Worm (Caenorhabditis elegans) whole organism, L3 larva: Measurements from ENCODE around the gene F59B2.15.

Experiments
- aly-2 ChIP-seq: fragments of 150-350 bp; optimal IDR thresholded peaks from 2 replicates; lab custom pipeline; 2014; ENCODE audit warnings: missing biosample characterization, missing genetic modification characterization
- ama-1 ChIP-seq: fragments of 150-350 bp; optimal IDR thresholded peaks from 2 replicates; lab custom pipeline; 2018
- ceh-28 ChIP-seq: fragments of 150-350 bp; optimal IDR thresholded peaks from 2 replicates; lab custom pipeline; 2014; ENCODE audit warnings: missing biosample characterization, missing genetic modification reagents, missing genetic modification characterization
- ceh-82 ChIP-seq: fragments of 150-350 bp; optimal IDR thresholded peaks from 2 replicates; lab custom pipeline; 2014; ENCODE audit warnings: missing biosample characterization, missing genetic modification characterization
- ceh-9 ChIP-seq: sonication (generic microtip); optimal IDR thresholded peaks from 2 replicates; lab custom pipeline; 2018; ENCODE audit warnings: missing biosample characterization, missing genetic modification characterization
- daf-12 ChIP-seq: fragments of 150-350 bp; optimal IDR thresholded peaks from 2 replicates; lab custom pipeline; 2014; ENCODE audit warnings: missing biosample characterization, missing genetic modification reagents, missing genetic modification characterization
- egl-5 ChIP-seq: fragments of 150-350 bp; optimal IDR thresholded peaks from 2 replicates; lab custom pipeline; 2017; ENCODE audit warnings: missing biosample characterization, missing genetic modification reagents, missing genetic modification characterization, inconsistent platforms
- elt-1 ChIP-seq: fragments of 150-350 bp; optimal IDR thresholded peaks from 2 replicates; lab custom pipeline; 2014; ENCODE audit warnings: missing biosample characterization, missing genetic modification characterization
- elt-2 ChIP-seq: sonication (generic microtip); optimal IDR thresholded peaks from 2 replicates; lab custom pipeline; 2016; ENCODE audit warnings: missing genetic modification reagents, mild to moderate bottlenecking, missing genetic modification characterization, missing compliant biosample characterization
- eor-1 ChIP-seq, 2 experiments: fragments of 150-350 bp; optimal IDR thresholded peaks; 2 replicates each; lab custom pipeline; 2014 to 2018; ENCODE audit warnings: missing biosample characterization in 2 of 2, missing genetic modification characterization in 2 of 2
- fkh-10 ChIP-seq: sonication (generic microtip); optimal IDR thresholded peaks from 2 replicates; lab custom pipeline; 2017; ENCODE audit warnings: missing biosample characterization, missing genetic modification reagents, missing genetic modification characterization
- fos-1 ChIP-seq: fragments of 150-350 bp; optimal IDR thresholded peaks from 2 replicates; lab custom pipeline; 2014; ENCODE audit warnings: missing biosample characterization, missing genetic modification characterization
- hmg-11 ChIP-seq: sonication (generic microtip); optimal IDR thresholded peaks from 2 replicates; lab custom pipeline; 2016; ENCODE audit warnings: missing genetic modification characterization, missing compliant biosample characterization
- jun-1 ChIP-seq: fragments of 150-350 bp; optimal IDR thresholded peaks from 2 replicates; lab custom pipeline; 2014; ENCODE audit warnings: missing biosample characterization, missing genetic modification reagents, missing genetic modification characterization
- lin-15B ChIP-seq: fragments of 150-350 bp; optimal IDR thresholded peaks from 2 replicates; lab custom pipeline; 2014; ENCODE audit warnings: missing biosample characterization, missing genetic modification characterization
- lin-39 ChIP-seq: fragments of 150-350 bp; optimal IDR thresholded peaks from 2 replicates; lab custom pipeline; 2018; ENCODE audit warnings: missing biosample characterization, missing genetic modification reagents, missing genetic modification characterization
- lsy-12 ChIP-seq: sonication (generic microtip); optimal IDR thresholded peaks from 2 replicates; lab custom pipeline; 2016; ENCODE audit warnings: mild to moderate bottlenecking, missing genetic modification characterization, missing compliant biosample characterization
- mml-1 ChIP-seq: fragments of 150-350 bp; sonication (generic microtip); optimal IDR thresholded peaks from 3 replicates; lab custom pipeline; 2014; ENCODE audit warnings: missing biosample characterization, missing genetic modification characterization
- nfya-1 ChIP-seq: sonication (generic microtip); optimal IDR thresholded peaks from 2 replicates; lab custom pipeline; 2017; ENCODE audit warnings: missing genetic modification characterization, mild to moderate bottlenecking, missing compliant biosample characterization, antibody characterized with exemption, moderate library complexity; ENCODE audit not compliant: insufficient read depth
- nhr-11 ChIP-seq: fragments of 150-350 bp; optimal IDR thresholded peaks from 2 replicates; lab custom pipeline; 2014; ENCODE audit warnings: missing biosample characterization, missing genetic modification characterization
- nhr-12 ChIP-seq: fragments of 150-350 bp; optimal IDR thresholded peaks from 2 replicates; lab custom pipeline; 2014; ENCODE audit warnings: missing biosample characterization, missing genetic modification characterization
- nhr-237 ChIP-seq: fragments of 150-350 bp; optimal IDR thresholded peaks from 2 replicates; lab custom pipeline; 2014; ENCODE audit warnings: missing biosample characterization, missing genetic modification characterization
- nhr-25 ChIP-seq: sonication (generic microtip); optimal IDR thresholded peaks from 2 replicates; lab custom pipeline; 2017; ENCODE audit warnings: missing biosample characterization, missing genetic modification characterization
- nhr-67 ChIP-seq: fragments of 150-350 bp; optimal IDR thresholded peaks from 2 replicates; lab custom pipeline; 2014; ENCODE audit warnings: missing biosample characterization, missing genetic modification characterization
- nhr-76 ChIP-seq: fragments of 150-350 bp; sonication (generic microtip); optimal IDR thresholded peaks from 5 replicates; lab custom pipeline; 2014; ENCODE audit warnings: missing biosample characterization, missing genetic modification characterization
- pqm-1 ChIP-seq: fragments of 150-350 bp; optimal IDR thresholded peaks from 2 replicates; lab custom pipeline; 2017; ENCODE audit warnings: missing biosample characterization, missing genetic modification characterization, inconsistent platforms
- sea-2 ChIP-seq: fragments of 150-350 bp; sonication (generic microtip); optimal IDR thresholded peaks from 4 replicates; lab custom pipeline; 2014; ENCODE audit warnings: missing biosample characterization, missing genetic modification reagents, missing genetic modification characterization
- skn-1 ChIP-seq: fragments of 150-350 bp; optimal IDR thresholded peaks from 2 replicates; lab custom pipeline; 2014; ENCODE audit warnings: missing biosample characterization, missing genetic modification characterization
- snpc-4 ChIP-seq: fragments of 150-350 bp; optimal IDR thresholded peaks from 2 replicates; lab custom pipeline; 2014; ENCODE audit warnings: missing biosample characterization, missing genetic modification characterization
- tbx-2 ChIP-seq: sonication (generic microtip); optimal IDR thresholded peaks from 2 replicates; lab custom pipeline; 2016; ENCODE audit warnings: mild to moderate bottlenecking, missing genetic modification characterization, missing compliant biosample characterization
- unc-62 ChIP-seq: fragments of 150-350 bp; sonication (generic microtip); optimal IDR thresholded peaks from 4 replicates; lab custom pipeline; 2014; ENCODE audit warnings: missing biosample characterization, missing genetic modification reagents, missing genetic modification characterization
- zag-1 ChIP-seq: fragments of 150-350 bp; optimal IDR thresholded peaks from 2 replicates; lab custom pipeline; 2014; ENCODE audit warnings: missing biosample characterization, missing genetic modification characterization
- ztf-11 ChIP-seq: fragments of 150-350 bp; optimal IDR thresholded peaks from 2 replicates; lab custom pipeline; 2014; ENCODE audit warnings: missing biosample characterization, missing genetic modification characterization
- ztf-4 ChIP-seq: fragments of 150-350 bp; optimal IDR thresholded peaks from 2 replicates; lab custom pipeline; 2014; ENCODE audit warnings: missing biosample characterization, missing genetic modification characterization

The F59B2.15 gene

DNA sequence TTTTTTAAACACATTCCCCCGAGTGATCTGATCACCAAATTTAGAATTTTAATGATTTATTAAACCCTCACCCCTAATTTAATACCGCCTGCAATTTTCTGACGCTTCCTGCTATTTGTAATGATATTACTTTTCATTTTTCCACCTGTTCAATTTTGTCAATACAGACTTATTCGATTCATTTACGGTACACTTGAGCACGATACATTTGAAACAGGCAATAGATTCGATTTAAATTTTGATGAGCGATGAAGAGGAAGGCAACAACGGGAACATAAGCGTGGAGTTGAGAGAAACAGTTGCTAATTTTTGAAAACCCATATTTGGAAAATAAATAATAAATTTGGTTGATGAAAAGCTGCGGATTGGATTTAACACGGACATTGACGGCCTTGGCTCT, 2.2 kb upstream of the F59B2.15 start:
- TF ChIP-seq jun-1 (tag; lab: Kevin White, UChicago) (no peak), elt-2 (tag; lab: Kevin White, UChicago) (no peak), egl-5 (no peak), nhr-25 (no peak), nhr-76 (no peak), snpc-4 (tag; lab: Kevin White, UChicago) (no peak), unc-62 (GFP tag; lab: Kevin White, UChicago) (no peak), skn-1 (tag; lab: Kevin White, UChicago) (no peak), ztf-4 (tag; lab: Kevin White, UChicago) (no peak), nfya-1 (tag; lab: Kevin White, UChicago) (no peak), lin-39 (tag; lab: Kevin White, UChicago) (no peak), lsy-12 (tag; lab: Kevin White, UChicago) (no peak), ceh-82 (tag; lab: Kevin White, UChicago) (no peak), ceh-9 (tag; lab: Kevin White, UChicago) (no peak), lin-15B (tag; lab: Kevin White, UChicago) (no peak), nhr-12 (tag; lab: Kevin White, UChicago) (no peak), ama-1 (lab: Kevin White, UChicago) (no peak), hmg-11 (tag; lab: Kevin White, UChicago) (no peak), mml-1 (no peak), zag-1 (tag; lab: Kevin White, UChicago) (no peak)

DNA sequence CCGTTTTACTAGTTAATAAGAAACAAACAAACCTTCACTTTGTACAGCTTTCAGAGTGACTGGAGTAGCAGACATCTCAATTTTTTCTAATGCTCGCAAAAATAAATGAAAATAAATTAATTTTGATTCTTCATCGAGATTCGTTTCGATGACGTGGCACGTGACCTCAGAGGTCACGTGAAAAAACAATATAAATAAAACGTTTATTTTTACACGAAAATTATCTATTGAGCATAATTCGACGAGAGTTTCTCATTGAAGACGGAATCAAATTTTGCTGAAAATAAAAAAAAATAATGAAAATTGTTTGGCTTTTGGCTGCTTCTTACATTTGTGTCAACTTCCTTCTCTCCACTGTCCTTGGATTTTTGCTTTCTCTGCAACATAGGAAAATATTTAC, 546 bp downstream of the F59B2.15 start, which contains the start of gene rpn-6.2:
TSS of gene rpn-6.2 (minus strand) at position 101 of the 400 bp plus-strand sequence.
- TF ChIP-seq unc-62 (GFP tag; lab: Kevin White, UChicago), result no peak
- TF ChIP-seq nhr-237, result no peak
- no peak for TF ChIP-seq tbx-2 (tag; lab: Kevin White, UChicago)
- TF ChIP-seq pqm-1 (tag; lab: Kevin White, UChicago), result no peak
- no peak for TF ChIP-seq snpc-4 (tag; lab: Kevin White, UChicago)
- no peak for TF ChIP-seq fos-1 (tag; lab: Kevin White, UChicago)
- no peak for TF ChIP-seq fkh-10 (GFP tag; lab: Kevin White, UChicago)
- no peak for TF ChIP-seq zag-1 (tag; lab: Kevin White, UChicago)
- no peak for TF ChIP-seq aly-2 (tag; lab: Kevin White, UChicago)
- no peak for TF ChIP-seq daf-12 (tag; lab: Kevin White, UChicago)
- no peak for TF ChIP-seq ama-1 (lab: Kevin White, UChicago)
- TF ChIP-seq nhr-25, result no peak
- TF ChIP-seq nhr-67 (tag; lab: Kevin White, UChicago), result no peak
- no peak for TF ChIP-seq nhr-11 (tag; lab: Kevin White, UChicago)
- TF ChIP-seq nhr-12 (tag; lab: Kevin White, UChicago), result no peak

DNA sequence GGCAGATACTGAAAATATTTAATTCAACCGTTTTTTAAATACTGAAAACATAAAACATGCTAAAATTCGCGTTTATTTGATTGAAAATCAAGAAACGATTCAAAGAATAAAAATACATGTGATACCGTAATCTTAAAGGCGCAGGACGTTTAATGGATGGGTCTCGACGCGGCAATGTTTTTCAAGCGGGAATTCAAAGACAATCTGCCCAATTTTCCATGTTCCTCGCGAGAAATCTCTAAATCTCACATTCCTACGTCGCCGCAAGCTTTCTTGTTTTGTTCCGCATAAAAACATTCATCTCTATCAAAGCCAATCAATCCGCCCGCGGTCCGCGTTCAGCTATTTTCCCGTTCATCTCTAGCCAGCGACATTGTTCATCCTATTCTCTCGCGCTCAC, 954 bp downstream of the F59B2.15 start:
- TF ChIP-seq jun-1 (tag; lab: Kevin White, UChicago) (no peak), sea-2 (GFP tag; lab: Kevin White, UChicago) (no peak)

DNA sequence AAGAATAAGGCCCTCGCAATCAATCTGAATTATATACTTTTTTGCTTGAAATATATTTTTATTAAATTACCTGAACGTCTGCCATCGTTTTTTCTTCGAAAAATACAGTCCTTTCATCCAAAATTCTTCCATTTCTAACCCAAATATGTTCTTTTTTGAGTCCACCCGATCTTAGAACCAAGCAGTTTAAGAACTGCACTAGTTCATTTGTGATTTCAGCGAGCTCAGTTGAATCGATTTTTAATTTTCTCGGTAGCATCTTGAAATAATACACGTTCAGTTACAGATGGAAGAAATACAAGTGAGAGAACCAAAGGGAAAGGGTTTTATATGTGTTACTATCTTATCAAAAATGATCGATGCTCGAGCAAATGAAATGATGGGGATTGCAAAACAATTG, 2.9 kb downstream of the F59B2.15 start, which contains the start of gene F59B2.3:
TSS of gene F59B2.3 (minus strand) at position 259 of the 400 bp plus-strand sequence.
- no peak for TF ChIP-seq elt-1 (tag; lab: Kevin White, UChicago)
- no peak for TF ChIP-seq aly-2 (tag; lab: Kevin White, UChicago)
- peak; percentile 5 for TF ChIP-seq elt-2 (tag; lab: Kevin White, UChicago)
- no peak for TF ChIP-seq ama-1 (lab: Kevin White, UChicago)
- TF ChIP-seq lin-15B (tag; lab: Kevin White, UChicago), result no peak
- no peak for TF ChIP-seq ceh-28 (tag; lab: Kevin White, UChicago)
- no peak for TF ChIP-seq ceh-82 (tag; lab: Kevin White, UChicago)
- TF ChIP-seq nhr-12 (tag; lab: Kevin White, UChicago), result no peak

DNA sequence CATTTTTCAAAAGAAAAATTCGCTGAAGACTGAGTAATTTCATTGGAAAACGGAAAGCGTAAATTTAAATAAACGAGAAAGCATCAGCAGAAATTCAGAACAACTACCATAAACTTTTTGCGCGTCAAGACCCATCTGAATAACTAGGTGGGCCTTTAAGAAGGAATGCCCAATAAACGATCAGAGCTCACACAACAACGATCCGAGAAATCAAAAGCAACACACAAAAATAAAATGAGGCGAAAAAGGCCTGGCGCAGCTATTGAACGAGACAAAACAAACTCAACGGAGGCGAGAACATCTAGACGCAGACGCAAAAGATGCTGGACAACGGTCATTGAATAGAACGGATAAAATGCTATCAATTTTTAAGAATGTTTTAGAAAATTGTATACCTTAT, 3.6 kb downstream of the F59B2.15 start:
- peak; percentile 19 for TF ChIP-seq hmg-11 (tag; lab: Kevin White, UChicago)
- TF ChIP-seq lin-39 (tag; lab: Kevin White, UChicago), result no peak
- no peak for TF ChIP-seq ztf-11 (tag; lab: Kevin White, UChicago)
- TF ChIP-seq ceh-82 (tag; lab: Kevin White, UChicago), result no peak
- no peak for TF ChIP-seq eor-1 (tag; optimal IDR thresholded peaks at IDR 0.05; lab: Kevin White, UChicago)
